Fruit fly (Drosophila melanogaster) whole organism, embryonic: ENCODE results near the gene Spase25.

Source experiments
- Adf1 ChIP-seq: fragments of 200-800 bp; sonication (Bioruptor generic); IDR thresholded peaks from 2 replicates; pipeline ENCODE4 v1.3.6; 2022; ENCODE audit warnings: missing biosample characterization, missing genetic modification characterization
- CG10209 ChIP-seq: fragments of 200-800 bp; sonication (Bioruptor generic); optimal IDR thresholded peaks from 3 replicates; lab custom pipeline; 2017; ENCODE audit warnings: missing biosample characterization, mild to moderate bottlenecking, missing genetic modification characterization, missing genetic modification reagents
- CG10959 ChIP-seq: fragments of 200-800 bp; sonication (Bioruptor generic); IDR thresholded peaks from 2 replicates; pipeline ENCODE4 v1.3.6; 2022; ENCODE audit warnings: missing biosample characterization, missing genetic modification characterization
- CG11247 ChIP-seq: fragments of 200-800 bp; sonication (Bioruptor generic); IDR thresholded peaks from 2 replicates; pipeline ENCODE4 v1.3.6; 2022; ENCODE audit warnings: missing biosample characterization, missing genetic modification characterization
- CG11696 ChIP-seq: fragments of 200-800 bp; sonication (Bioruptor generic); IDR thresholded peaks from 2 replicates; pipeline ENCODE4 v1.3.6; 2022; ENCODE audit warnings: missing biosample characterization, missing genetic modification characterization
- CG12104 ChIP-seq: fragments of 200-800 bp; sonication (Bioruptor generic); optimal IDR thresholded peaks from 3 replicates; lab custom pipeline; 2016; ENCODE audit warnings: missing biosample characterization, missing genetic modification characterization
- CG12155 ChIP-seq: fragments of 200-800 bp; sonication (Bioruptor generic); optimal IDR thresholded peaks from 3 replicates; lab custom pipeline; 2016; ENCODE audit warnings: missing biosample characterization, missing genetic modification characterization
- CG13424 ChIP-seq: fragments of 200-800 bp; sonication (Bioruptor generic); optimal IDR thresholded peaks from 2 replicates; lab custom pipeline; 2019; ENCODE audit warnings: missing biosample characterization, mild to moderate bottlenecking, missing genetic modification characterization, moderate library complexity
- CG16813 ChIP-seq: fragments of 200-800 bp; sonication (Bioruptor generic); IDR thresholded peaks from 3 replicates; pipeline ENCODE4 v1.3.6; 2022; ENCODE audit warnings: missing biosample characterization, missing genetic modification characterization; ENCODE audit not compliant: partially characterized antibody
- CG17802 ChIP-seq: fragments of 200-800 bp; sonication (Bioruptor generic); optimal IDR thresholded peaks from 2 replicates; lab custom pipeline; 2018; ENCODE audit warnings: missing biosample characterization, mild to moderate bottlenecking, missing genetic modification characterization, moderate library complexity
- CG2199 ChIP-seq: fragments of 200-800 bp; sonication (Bioruptor generic); IDR thresholded peaks from 3 replicates; pipeline ENCODE4 v1.3.6; 2022; ENCODE audit warnings: missing biosample characterization, missing genetic modification characterization
- CG2875 ChIP-seq: fragments of 200-800 bp; sonication (Bioruptor generic); optimal IDR thresholded peaks from 2 replicates; lab custom pipeline; 2017; ENCODE audit warnings: missing biosample characterization, mild to moderate bottlenecking, missing genetic modification characterization, missing genetic modification reagents
- CG31388 ChIP-seq: fragments of 200-800 bp; sonication (Bioruptor generic); optimal IDR thresholded peaks from 2 replicates; lab custom pipeline; 2016; ENCODE audit warnings: missing biosample characterization, missing genetic modification characterization
- CG32532 ChIP-seq: fragments of 200-800 bp; sonication (Bioruptor generic); IDR thresholded peaks from 2 replicates; pipeline ENCODE4 v1.3.6; 2022; ENCODE audit warnings: missing biosample characterization, missing genetic modification characterization
- CG32767 ChIP-seq: fragments of 200-800 bp; sonication (Bioruptor generic); IDR thresholded peaks from 2 replicates; pipeline ENCODE4 v1.3.6; 2022; ENCODE audit warnings: missing biosample characterization, missing genetic modification characterization
- CG3726 ChIP-seq: fragments of 200-800 bp; sonication (Bioruptor generic); IDR thresholded peaks from 3 replicates; pipeline ENCODE4, ENCODE4 v1.3.6; 2022; ENCODE audit warnings: missing biosample characterization, missing genetic modification characterization
- CG4404 ChIP-seq: fragments of 200-800 bp; sonication (Bioruptor generic); IDR thresholded peaks from 2 replicates; pipeline ENCODE4 v1.3.6; 2022; ENCODE audit warnings: missing biosample characterization, missing genetic modification characterization
- CG6683 ChIP-seq: fragments of 200-800 bp; sonication (Bioruptor generic); optimal IDR thresholded peaks from 2 replicates; lab custom pipeline; 2017; ENCODE audit warnings: missing biosample characterization, mild to moderate bottlenecking, missing genetic modification characterization, missing genetic modification reagents
- CG6854 ChIP-seq: fragments of 200-800 bp; sonication (Bioruptor generic); optimal IDR thresholded peaks from 3 replicates; lab custom pipeline; 2017; ENCODE audit warnings: missing biosample characterization, mild to moderate bottlenecking, missing genetic modification characterization
- CG7271 ChIP-seq: fragments of 200-800 bp; sonication (Bioruptor generic); optimal IDR thresholded peaks from 2 replicates; lab custom pipeline; 2018; ENCODE audit warnings: missing biosample characterization, mild to moderate bottlenecking, missing genetic modification characterization, moderate library complexity
- CG9817 ChIP-seq: fragments of 200-800 bp; sonication (Bioruptor generic); optimal IDR thresholded peaks from 2 replicates; lab custom pipeline; 2018; ENCODE audit warnings: missing biosample characterization, mild to moderate bottlenecking, missing genetic modification characterization, moderate library complexity
- E2f1 ChIP-seq: fragments of 200-800 bp; sonication (Bioruptor generic); IDR thresholded peaks from 2 replicates; pipeline ENCODE4 v1.3.6; 2022; ENCODE audit warnings: missing biosample characterization, missing genetic modification characterization
- HLH3B ChIP-seq: fragments of 200-800 bp; sonication (Bioruptor generic); IDR thresholded peaks from 2 replicates; pipeline ENCODE4 v1.3.6; 2022; ENCODE audit warnings: missing biosample characterization, missing genetic modification characterization
- Hand ChIP-seq: fragments of 200-800 bp; sonication (Bioruptor generic); optimal IDR thresholded peaks from 2 replicates; lab custom pipeline; 2017; ENCODE audit warnings: mild to moderate bottlenecking, missing biosample characterization, missing genetic modification reagents, missing genetic modification characterization
- Hmr ChIP-seq: fragments of 200-800 bp; sonication (Bioruptor generic); optimal IDR thresholded peaks from 3 replicates; lab custom pipeline; 2017; ENCODE audit warnings: mild to moderate bottlenecking, missing biosample characterization, missing genetic modification reagents, missing genetic modification characterization
- Hr3 ChIP-seq: fragments of 200-800 bp; sonication (Bioruptor generic); optimal IDR thresholded peaks from 3 replicates; lab custom pipeline; 2016; ENCODE audit warnings: missing biosample characterization, missing genetic modification characterization
- Lim3 ChIP-seq: fragments of 200-800 bp; sonication (Bioruptor generic); IDR thresholded peaks from 2 replicates; pipeline ENCODE4 v1.3.6; 2022; ENCODE audit warnings: missing biosample characterization, missing genetic modification characterization
- NFAT ChIP-seq: fragments of 200-800 bp; sonication (Bioruptor generic); IDR thresholded peaks from 2 replicates; pipeline ENCODE4 v1.3.6; 2022; ENCODE audit warnings: missing biosample characterization, missing genetic modification characterization
- Pdp1 ChIP-seq, 2 experiments: fragments of 200-800 bp; sonication (Bioruptor generic); optimal IDR thresholded peaks; 3 replicates each; lab custom pipeline; 2016; ENCODE audit warnings: missing biosample characterization in 2 of 2, missing genetic modification characterization in 2 of 2, mild to moderate bottlenecking in 1 of 2, moderate library complexity in 1 of 2
- Ravus ChIP-seq: fragments of 200-800 bp; sonication (Bioruptor generic); IDR thresholded peaks from 2 replicates; pipeline ENCODE4 v1.3.6; 2022; ENCODE audit warnings: missing biosample characterization, missing genetic modification characterization
- Sin3A ChIP-seq: fragments of >200 bp; optimal IDR thresholded peaks from 2 replicates; lab custom pipeline; 2018
- Tbp ChIP-seq: fragments of >200 bp; optimal IDR thresholded peaks from 2 replicates; lab custom pipeline; 2018; ENCODE audit warnings: missing biosample characterization, missing genetic modification characterization
- Vsx1 ChIP-seq: fragments of 200-800 bp; sonication (Bioruptor generic); optimal IDR thresholded peaks from 2 replicates; lab custom pipeline; 2017; ENCODE audit warnings: missing biosample characterization, mild to moderate bottlenecking, missing genetic modification characterization, missing genetic modification reagents
- al ChIP-seq: fragments of 200-800 bp; sonication (Bioruptor generic); IDR thresholded peaks from 2 replicates; pipeline ENCODE4 v1.3.6; 2022; ENCODE audit warnings: missing biosample characterization, missing genetic modification characterization
- ash1 ChIP-seq: fragments of 200-800 bp; sonication (Bioruptor generic); optimal IDR thresholded peaks from 2 replicates; lab custom pipeline; 2018; ENCODE audit warnings: missing biosample characterization, mild to moderate bottlenecking, missing genetic modification characterization
- caup ChIP-seq: fragments of 200-800 bp; sonication (Bioruptor generic); optimal IDR thresholded peaks from 3 replicates; lab custom pipeline; 2017; ENCODE audit warnings: missing biosample characterization, mild to moderate bottlenecking, missing genetic modification characterization, moderate library complexity; ENCODE audit not compliant: severe bottlenecking
- cg ChIP-seq: fragments of 200-800 bp; sonication (Bioruptor generic); optimal IDR thresholded peaks from 3 replicates; lab custom pipeline; 2019; ENCODE audit warnings: missing biosample characterization, mild to moderate bottlenecking, missing genetic modification characterization, moderate library complexity
- ci ChIP-seq: fragments of 200-800 bp; sonication (Bioruptor generic); IDR thresholded peaks from 3 replicates; pipeline ENCODE4 v1.3.6; 2022; ENCODE audit warnings: missing biosample characterization, missing genetic modification characterization
- crc ChIP-seq: fragments of 200-800 bp; sonication (Bioruptor generic); optimal IDR thresholded peaks from 2 replicates; lab custom pipeline; 2016; ENCODE audit warnings: missing biosample characterization, missing genetic modification characterization
- dysf ChIP-seq: fragments of 200-800 bp; sonication (Bioruptor generic); IDR thresholded peaks from 3 replicates; pipeline ENCODE4 v1.3.6; 2022; ENCODE audit warnings: missing biosample characterization, missing genetic modification characterization
- fd3F ChIP-seq: fragments of 200-800 bp; sonication (Bioruptor generic); optimal IDR thresholded peaks from 2 replicates; lab custom pipeline; 2018; ENCODE audit warnings: missing biosample characterization, mild to moderate bottlenecking, missing genetic modification characterization, moderate library complexity
- fd64A ChIP-seq: fragments of 200-800 bp; sonication (Bioruptor generic); optimal IDR thresholded peaks from 3 replicates; lab custom pipeline; 2018; ENCODE audit warnings: missing biosample characterization, mild to moderate bottlenecking, missing genetic modification characterization
- fu2 ChIP-seq: fragments of 200-800 bp; sonication (Bioruptor generic); optimal IDR thresholded peaks from 2 replicates; lab custom pipeline; 2016; ENCODE audit warnings: missing biosample characterization, missing genetic modification characterization
- gcm ChIP-seq: fragments of 200-800 bp; sonication (Bioruptor generic); optimal IDR thresholded peaks from 2 replicates; lab custom pipeline; 2019; ENCODE audit warnings: missing biosample characterization, mild to moderate bottlenecking, missing genetic modification characterization, moderate library complexity
- kay ChIP-seq: fragments of 200-800 bp; sonication (Bioruptor generic); optimal IDR thresholded peaks from 2 replicates; lab custom pipeline; 2016; ENCODE audit warnings: missing biosample characterization, missing genetic modification characterization
- nau ChIP-seq: fragments of 200-800 bp; sonication (Bioruptor generic); optimal IDR thresholded peaks from 3 replicates; lab custom pipeline; 2017; ENCODE audit warnings: missing biosample characterization, mild to moderate bottlenecking, missing genetic modification characterization, missing genetic modification reagents
- odd ChIP-seq: fragments of 200-800 bp; sonication (Bioruptor generic); optimal IDR thresholded peaks from 2 replicates; lab custom pipeline; 2017; ENCODE audit warnings: missing biosample characterization, mild to moderate bottlenecking, missing genetic modification characterization
- pum ChIP-seq: fragments of 200-800 bp; sonication (Bioruptor generic); optimal IDR thresholded peaks from 2 replicates; lab custom pipeline; 2016; ENCODE audit warnings: missing biosample characterization, missing genetic modification characterization
- sqz ChIP-seq: fragments of 200-800 bp; sonication (Bioruptor generic); optimal IDR thresholded peaks from 3 replicates; lab custom pipeline; 2018; ENCODE audit warnings: missing biosample characterization, mild to moderate bottlenecking, missing genetic modification characterization
- tin ChIP-seq: fragments of 200-800 bp; sonication (Bioruptor generic); optimal IDR thresholded peaks from 3 replicates; lab custom pipeline; 2016; ENCODE audit warnings: missing biosample characterization, missing genetic modification characterization
- yki ChIP-seq: fragments of >200 bp; optimal IDR thresholded peaks from 3 replicates; lab custom pipeline; 2018

Spase25 gene

dm6 chrX:11494731-11495277, 9.8 kb downstream of the Spase25 start (continued):
- peak; percentile 55 for TF ChIP-seq CG12104 (GFP tag; lab: Kevin White, UChicago)
- peak; percentile 21 for TF ChIP-seq CG7271 (tag; lab: Kevin White, UChicago)
- no peak for TF ChIP-seq CG11247 (GFP tag; lab: Robert Waterston, UW)
- peak; percentile 76 for TF ChIP-seq fd64A (GFP tag; lab: Kevin White, UChicago)
- no peak for TF ChIP-seq caup (GFP tag; lab: Kevin White, UChicago)
- TF ChIP-seq ash1: no peak
- TF ChIP-seq Hr3 (GFP tag; lab: Kevin White, UChicago): peak; percentile 58
- peak; percentile 54 for TF ChIP-seq sqz (GFP tag; lab: Kevin White, UChicago)
- peak; percentile 64 for TF ChIP-seq gcm (GFP tag; lab: Kevin White, UChicago)
- peak; percentile 75 for TF ChIP-seq CG10209 (GFP tag; lab: Kevin White, UChicago)
- TF ChIP-seq CG10959 (GFP tag; lab: Robert Waterston, UW): peak; percentile 59
- no peak for TF ChIP-seq Adf1 (GFP tag; lab: Robert Waterston, UW)
- peak; percentile 76 for TF ChIP-seq tin
- TF ChIP-seq Vsx1 (GFP tag; lab: Kevin White, UChicago): peak; percentile 36
- TF ChIP-seq odd: peak; percentile 56
- no peak for TF ChIP-seq Ravus (GFP tag; lab: Robert Waterston, UW)
- no peak for TF ChIP-seq CG11696 (GFP tag; lab: Robert Waterston, UW)
- TF ChIP-seq CG16813 (GFP tag; lab: Robert Waterston, UW): no peak
- peak; percentile 62; the same call in 2 of the 3 replicates for TF ChIP-seq dysf (GFP tag; lab: Robert Waterston, UW)
- TF ChIP-seq nau: peak; percentile 44
- no peak for TF ChIP-seq Sin3A (lab: Kevin White, UChicago)
- TF ChIP-seq E2f1 (GFP tag; lab: Robert Waterston, UW): 0 out of 2 replicates have a peak, but pooled peaks have one; percentile 33
- TF ChIP-seq ci (GFP tag; lab: Robert Waterston, UW): peak; percentile 80; the same call in 2 of the 3 replicates
- TF ChIP-seq NFAT (GFP tag; lab: Robert Waterston, UW): no peak
- peak; percentile 58 for TF ChIP-seq CG12155 (GFP tag; lab: Kevin White, UChicago)
- no peak for TF ChIP-seq CG32532 (GFP tag; lab: Robert Waterston, UW)
- no peak for TF ChIP-seq al (GFP tag; lab: Robert Waterston, UW)
- TF ChIP-seq Hmr (GFP tag; lab: Kevin White, UChicago): no peak
- TF ChIP-seq CG6854 (GFP tag; lab: Kevin White, UChicago): no peak
- no peak for TF ChIP-seq yki (lab: Kevin White, UChicago)
- TF ChIP-seq fu2: no peak
- no peak for TF ChIP-seq Hand (GFP tag; lab: Kevin White, UChicago)
- peak; percentile 78 for TF ChIP-seq pum
- no peak for TF ChIP-seq CG2199 (GFP tag; lab: Robert Waterston, UW)
- no peak for TF ChIP-seq Tbp (GFP tag; lab: Kevin White, UChicago)
- TF ChIP-seq CG13424 (tag; lab: Kevin White, UChicago): peak; percentile 77
- peak; percentile 39 for TF ChIP-seq CG9817 (tag; lab: Kevin White, UChicago)
- TF ChIP-seq HLH3B (GFP tag; lab: Robert Waterston, UW): peak; percentile 56
- peak; percentile 72 for TF ChIP-seq CG4404 (GFP tag; lab: Robert Waterston, UW)
- no peak for TF ChIP-seq CG3726 (GFP tag; lab: Robert Waterston, UW)
- peak; percentile 45 for TF ChIP-seq crc (GFP tag; lab: Kevin White, UChicago)
- peak; percentile 59 for TF ChIP-seq cg (GFP tag; lab: Kevin White, UChicago)
- peak; percentile 32 for TF ChIP-seq CG17802 (tag; lab: Kevin White, UChicago)
- no peak for TF ChIP-seq Lim3 (GFP tag; lab: Robert Waterston, UW)
- no peak for TF ChIP-seq CG6683
- TF ChIP-seq CG31388: no peak
- peak; percentile 65; the same call in 1 of the 2 replicates for TF ChIP-seq CG32767 (GFP tag; lab: Robert Waterston, UW)
- peak; percentile 33 for TF ChIP-seq kay (GFP tag; lab: Kevin White, UChicago)
- TF ChIP-seq Pdp1 (GFP tag; optimal IDR thresholded peaks at IDR 0.05; lab: Kevin White, UChicago): peak; percentile 67
- TF ChIP-seq fd3F (GFP tag; lab: Kevin White, UChicago): no peak
- TF ChIP-seq CG2875 (GFP tag; lab: Kevin White, UChicago): peak; percentile 80
